Worm (Caenorhabditis elegans): ENCODE measurements around the gene arl-5.

Gene arl-5

ce11 chrIII:9830502-9830901 lies 7.5 kb downstream of the arl-5 start, which contains the start of gene ZK632.12:
ZK632.12 (plus strand) TSS chrIII:9830802.
- no peak for TF ChIP-seq fkh-2 (tag; optimal IDR thresholded peaks at IDR 0.05)
- TF ChIP-seq daf-12 (tag; optimal IDR thresholded peaks at IDR 0.05), result no peak
- no peak for TF ChIP-seq ama-1 (optimal IDR thresholded peaks at IDR 0.05)
- TF ChIP-seq pha-4 (tag; optimal IDR thresholded peaks at IDR 0.05), result peak; percentile 39
- TF ChIP-seq aly-2 (tag; optimal IDR thresholded peaks at IDR 0.05), result no peak
- TF ChIP-seq tbx-2 (tag; optimal IDR thresholded peaks at IDR 0.05), result no peak

ce11 chrIII:9832569-9832968 lies 9.5 kb downstream of the arl-5 start:
- TF ChIP-seq unc-62 (GFP tag; optimal IDR thresholded peaks at IDR 0.05) (no peak), jun-1 (tag; optimal IDR thresholded peaks at IDR 0.05) (no peak), ceh-9 (tag; optimal IDR thresholded peaks at IDR 0.05) (no peak), ZK546.5 (tag; optimal IDR thresholded peaks at IDR 0.05) (no peak), fkh-10 (GFP tag; optimal IDR thresholded peaks at IDR 0.05) (no peak), ztf-11 (tag; optimal IDR thresholded peaks at IDR 0.05) (no peak)

- TF ChIP-seq nhr-67 (tag; optimal IDR thresholded peaks at IDR 0.05) (no peak), nhr-43 (tag; optimal IDR thresholded peaks at IDR 0.05; ENCODE audit: poor library complexity, severe bottlenecking) (no peak), daf-12 (tag; optimal IDR thresholded peaks at IDR 0.05) (no peak), nhr-12 (tag; optimal IDR thresholded peaks at IDR 0.05) (no peak), pqm-1 (tag; optimal IDR thresholded peaks at IDR 0.05) (no peak), jun-1 (tag; optimal IDR thresholded peaks at IDR 0.05) (no peak), aly-2 (tag; optimal IDR thresholded peaks at IDR 0.05) (no peak), R02D3.7 (tag; optimal IDR thresholded peaks at IDR 0.05) (no peak), ztf-11 (tag; optimal IDR thresholded peaks at IDR 0.05) (no peak), snpc-4 (tag; optimal IDR thresholded peaks at IDR 0.05) (no peak), nhr-77 (tag; optimal IDR thresholded peaks at IDR 0.05) (no peak), ceh-82 (tag; optimal IDR thresholded peaks at IDR 0.05) (no peak), tbx-2 (tag; optimal IDR thresholded peaks at IDR 0.05) (no peak), nhr-23 (tag; optimal IDR thresholded peaks at IDR 0.05) (no peak), eor-1 (tag; optimal IDR thresholded peaks at IDR 0.05) (no peak)
These were observed 11.8 kb downstream of the arl-5 start, which contains the start of gene K11H3.8 for ce11 chrIII:9834888-9835287. K11H3.8 (plus strand) TSS chrIII:9835188.

ce11 chrIII:9843715-9844114 lies 20.7 kb downstream of the arl-5 start, which contains the start of gene K11H3.5:
K11H3.5 (plus strand) TSS chrIII:9843768.
- TF ChIP-seq R02D3.7 (tag; optimal IDR thresholded peaks at IDR 0.05) (no peak), pqm-1 (tag; optimal IDR thresholded peaks at IDR 0.05) (no peak), ceh-9 (tag; optimal IDR thresholded peaks at IDR 0.05) (no peak), nhr-11 (tag; optimal IDR thresholded peaks at IDR 0.05) (no peak), mdl-1 (tag; optimal IDR thresholded peaks at IDR 0.05) (no peak), nhr-77 (tag; optimal IDR thresholded peaks at IDR 0.05) (no peak), ZK546.5 (tag; optimal IDR thresholded peaks at IDR 0.05) (no peak), fkh-2 (tag; optimal IDR thresholded peaks at IDR 0.05) (no peak), aly-2 (tag; optimal IDR thresholded peaks at IDR 0.05) (no peak), hmg-11 (tag; optimal IDR thresholded peaks at IDR 0.05) (no peak), daf-12 (tag; optimal IDR thresholded peaks at IDR 0.05) (no peak), egl-5 (tag; optimal IDR thresholded peaks at IDR 0.05) (no peak), ceh-16 (tag; optimal IDR thresholded peaks at IDR 0.05) (no peak), lin-39 (tag; optimal IDR thresholded peaks at IDR 0.05) (no peak), eor-1 (tag; optimal IDR thresholded peaks at IDR 0.05) (no peak)

- no peak for TF ChIP-seq fos-1 (tag; optimal IDR thresholded peaks at IDR 0.05)
- no peak for TF ChIP-seq tbx-2 (tag; optimal IDR thresholded peaks at IDR 0.05)
- TF ChIP-seq elt-1 (tag; optimal IDR thresholded peaks at IDR 0.05), result no peak
- no peak for TF ChIP-seq nhr-237 (tag; optimal IDR thresholded peaks at IDR 0.05)
- no peak for TF ChIP-seq fkh-2 (tag; optimal IDR thresholded peaks at IDR 0.05)
- TF ChIP-seq nhr-76 (tag; optimal IDR thresholded peaks at IDR 0.05), result no peak
- no peak for TF ChIP-seq sea-2 (GFP tag; optimal IDR thresholded peaks at IDR 0.05)
- no peak for TF ChIP-seq nhr-28 (tag; optimal IDR thresholded peaks at IDR 0.05)
- TF ChIP-seq mml-1 (tag; optimal IDR thresholded peaks at IDR 0.05), result no peak
- no peak for TF ChIP-seq elt-3 (tag; optimal IDR thresholded peaks at IDR 0.05)
- no peak for TF ChIP-seq nhr-23 (tag; optimal IDR thresholded peaks at IDR 0.05)
- no peak for TF ChIP-seq nhr-67 (tag; optimal IDR thresholded peaks at IDR 0.05)
- TF ChIP-seq nhr-25 (tag; optimal IDR thresholded peaks at IDR 0.05), result no peak
- TF ChIP-seq ceh-82 (tag; optimal IDR thresholded peaks at IDR 0.05), result no peak
- no peak for TF ChIP-seq fkh-10 (GFP tag; optimal IDR thresholded peaks at IDR 0.05)
- no peak for TF ChIP-seq eor-1 (tag; optimal IDR thresholded peaks at IDR 0.05)
These were observed 23.1 kb downstream of the arl-5 start, which contains the start of gene K11H3.2 for ce11 chrIII:9846093-9846492. K11H3.2 (plus strand) TSS chrIII:9846393.
